Worm (Caenorhabditis elegans) whole organism, L1 larva: ENCODE measurements around the gene ZK637.14.

Experiments
- alr-1 ChIP-seq: fragments of 200-800 bp; sonication (Bioruptor generic); optimal IDR thresholded peaks from 2 replicates; lab custom pipeline; 2018; ENCODE audit warnings: borderline replicate concordance, mild to moderate bottlenecking, missing genetic modification characterization, missing compliant biosample characterization
- ama-1 ChIP-seq: fragments of 150-350 bp; optimal IDR thresholded peaks from 2 replicates; lab custom pipeline; 2014
- blmp-1 ChIP-seq: fragments of 150-350 bp; optimal IDR thresholded peaks from 2 replicates; lab custom pipeline; 2014; ENCODE audit warnings: missing biosample characterization, missing genetic modification characterization
- efl-1 ChIP-seq, 4 experiments: fragments of 150-350 bp; optimal IDR thresholded peaks in 3 of 4; peaks in 1 of 4; 1 replicate in 1 of 4; 2 replicates in 3 of 4; lab custom pipeline; 2014; ENCODE audit warnings: missing biosample characterization in 2 of 4, missing genetic modification characterization in 2 of 4, missing genetic modification reagents in 2 of 4
- egl-13 ChIP-seq: sonication (generic microtip); optimal IDR thresholded peaks from 2 replicates; lab custom pipeline; 2016; ENCODE audit warnings: missing genotype, missing genetic modification reagents, missing genetic modification characterization, missing compliant biosample characterization
- hlh-17 ChIP-seq: fragments of 200-800 bp; sonication (Bioruptor generic); optimal IDR thresholded peaks from 2 replicates; lab custom pipeline; 2018; ENCODE audit warnings: missing genetic modification characterization, mild to moderate bottlenecking, missing compliant biosample characterization, moderate library complexity, borderline replicate concordance
- hpl-2 ChIP-seq: fragments of 150-350 bp; optimal IDR thresholded peaks from 2 replicates; lab custom pipeline; 2014; ENCODE audit warnings: missing biosample characterization, missing genetic modification reagents, missing genetic modification characterization
- isw-1 ChIP-seq: fragments of 200-800 bp; sonication (Bioruptor generic); IDR thresholded peaks from 2 replicates; pipeline ENCODE4 v1.3.6; 2022; ENCODE audit warnings: missing genetic modification characterization, missing compliant biosample characterization
- lsy-2 ChIP-seq, 2 experiments: fragments of 150-350 bp; optimal IDR thresholded peaks; 2 replicates each; lab custom pipeline; 2014; ENCODE audit warnings: missing biosample characterization in 2 of 2, missing genetic modification characterization in 2 of 2
- nhr-19 ChIP-seq: fragments of 200-800 bp; sonication (Bioruptor generic); conservative IDR thresholded peaks from 2 replicates; pipeline ENCODE4 v1.3.6; 2022; ENCODE audit warnings: missing genetic modification characterization, missing compliant biosample characterization
- nhr-28 ChIP-seq: fragments of 150-350 bp; optimal IDR thresholded peaks from 2 replicates; lab custom pipeline; 2014; ENCODE audit warnings: missing biosample characterization, missing genetic modification characterization
- nhr-47 ChIP-seq: sonication (generic microtip); optimal IDR thresholded peaks from 2 replicates; lab custom pipeline; 2016; ENCODE audit warnings: mild to moderate bottlenecking, missing genetic modification characterization, moderate library complexity, missing compliant biosample characterization
- nhr-71 ChIP-seq: sonication (generic microtip); optimal IDR thresholded peaks from 2 replicates; lab custom pipeline; 2016; ENCODE audit warnings: mild to moderate bottlenecking, missing genetic modification characterization, moderate library complexity, missing compliant biosample characterization
- unc-98 ChIP-seq: fragments of 200-800 bp; sonication (Bioruptor generic); IDR thresholded peaks from 2 replicates; pipeline ENCODE4 v1.3.6; 2022; ENCODE audit warnings: missing genetic modification characterization, missing compliant biosample characterization
- zip-4 ChIP-seq: fragments of 200-800 bp; sonication (Bioruptor generic); optimal IDR thresholded peaks from 2 replicates; lab custom pipeline; 2018; ENCODE audit warnings: mild to moderate bottlenecking, missing genetic modification characterization, moderate library complexity, missing compliant biosample characterization
- ztf-4 ChIP-seq: fragments of 150-350 bp; optimal IDR thresholded peaks from 2 replicates; lab custom pipeline; 2014; ENCODE audit warnings: missing biosample characterization, missing genetic modification characterization

ZK637.14 gene

DNA sequence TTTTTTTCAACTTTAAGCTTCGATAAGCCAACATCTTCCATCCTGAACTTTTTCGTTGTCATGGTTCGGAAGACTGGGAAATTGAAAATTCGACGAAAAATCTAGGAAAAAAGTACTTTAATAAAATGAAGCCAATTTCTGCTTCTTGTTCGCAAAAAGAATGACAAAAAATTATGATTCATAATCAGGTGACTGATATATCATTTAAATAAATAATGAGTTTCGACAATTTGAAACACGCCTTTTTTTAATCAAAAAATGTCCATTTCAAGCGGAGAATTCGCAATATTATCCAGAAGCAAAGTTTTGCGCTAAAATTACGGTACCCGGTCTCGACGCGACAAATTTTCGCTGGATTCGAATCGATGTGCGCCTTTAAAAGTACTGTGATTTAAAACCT, 43.8 kb downstream of the ZK637.14 start, which contains the start of gene F44E2.6:
Gene F44E2.6 (minus strand): TSS at position 101 of the 400 bp plus-strand sequence.
- no peak for TF ChIP-seq efl-1 (optimal IDR thresholded peaks at IDR 0.05; lab: Kevin White, UChicago)
- TF ChIP-seq efl-1 (GFP tag; optimal IDR thresholded peaks at IDR 0.05 in 1 of 2; lab: Kevin White, UChicago): no peak
- TF ChIP-seq hpl-2 (GFP tag; lab: Kevin White, UChicago): no peak
- TF ChIP-seq nhr-19 (GFP tag; lab: Robert Waterston, UW): no peak
- TF ChIP-seq nhr-71 (tag; lab: Kevin White, UChicago): no peak
- no peak for TF ChIP-seq egl-13 (tag; lab: Kevin White, UChicago)
- TF ChIP-seq ama-1 (lab: Kevin White, UChicago): no peak
- no peak for TF ChIP-seq ztf-4 (tag; lab: Kevin White, UChicago)
- TF ChIP-seq nhr-47 (tag; lab: Kevin White, UChicago): no peak
- TF ChIP-seq lsy-2 (tag; optimal IDR thresholded peaks at IDR 0.05; lab: Kevin White, UChicago): no peak
- no peak for TF ChIP-seq zip-4
- TF ChIP-seq isw-1 (GFP tag; lab: Robert Waterston, UW): no peak
- TF ChIP-seq hlh-17 (GFP tag; lab: Kevin White, UChicago): no peak

DNA sequence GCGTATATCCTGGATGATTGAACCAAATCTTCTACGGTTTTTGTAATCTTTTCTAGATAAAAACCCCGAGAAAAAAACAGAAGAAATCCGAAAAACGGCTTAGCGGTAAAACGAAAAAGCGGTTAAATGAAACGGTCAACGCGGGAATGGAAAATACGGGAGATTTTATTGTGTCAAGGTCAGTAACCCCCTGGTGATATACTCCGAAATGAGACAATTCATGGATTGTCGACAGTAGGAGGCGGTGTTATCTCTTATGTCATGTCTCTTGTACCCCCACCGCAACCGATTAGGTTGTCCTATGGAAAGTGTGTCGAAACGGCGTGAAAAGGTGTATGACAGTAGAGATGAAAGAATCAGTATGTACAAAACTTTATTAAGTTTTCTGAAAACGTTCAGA, 44.8 kb downstream of the ZK637.14 start:
- TF ChIP-seq nhr-47 (tag; lab: Kevin White, UChicago) (no peak), blmp-1 (tag; lab: Kevin White, UChicago) (peak; percentile 81), alr-1 (no peak), nhr-28 (no peak)
- TF ChIP-seq, all 84 proteins: peak for 1

DNA sequence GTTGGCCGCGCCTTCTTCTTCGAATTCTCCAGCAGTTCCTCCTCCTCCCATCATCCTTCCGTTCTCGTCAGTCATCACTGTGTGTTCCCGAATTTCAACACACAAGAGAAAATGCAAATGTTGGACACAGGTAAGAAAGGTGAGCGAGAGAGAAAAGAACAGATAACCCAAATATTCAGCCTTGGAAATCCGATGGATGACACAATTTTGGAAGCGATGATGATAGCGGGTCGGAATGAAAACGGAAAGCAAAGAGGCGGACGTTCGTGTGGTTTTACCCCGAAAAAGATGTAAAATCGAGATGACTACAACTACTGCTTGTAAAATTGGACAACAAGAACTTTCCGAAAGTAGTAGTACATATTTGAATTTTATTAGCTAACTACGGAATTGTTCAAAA, 49.1 kb downstream of the ZK637.14 start:
- peak; percentile 73 for TF ChIP-seq blmp-1 (tag; lab: Kevin White, UChicago)
- TF ChIP-seq unc-98 (GFP tag; lab: Robert Waterston, UW): no peak
